Fruit fly (Drosophila melanogaster) whole organism, embryonic: ENCODE data around the gene SLC5A11.
A peak's percentile ranks its signal among the peaks of the same experiment; 100 is the strongest.

ENCODE experiments used
- Aef1 ChIP-seq: fragments of 200-800 bp; sonication (Bioruptor generic); IDR thresholded peaks from 3 replicates; pipeline ENCODE4 v1.3.6; 2022; ENCODE audit warnings: missing biosample characterization, missing genetic modification characterization
- Atf3 ChIP-seq: fragments of 200-800 bp; sonication (Bioruptor generic); optimal IDR thresholded peaks from 3 replicates; lab custom pipeline; 2016; ENCODE audit warnings: missing biosample characterization, missing genetic modification characterization
- B-H2 ChIP-seq: fragments of 200-800 bp; sonication (Bioruptor generic); optimal IDR thresholded peaks from 2 replicates; lab custom pipeline; 2018; ENCODE audit warnings: missing biosample characterization, mild to moderate bottlenecking, missing genetic modification characterization
- Bdp1 ChIP-seq: fragments of 200-800 bp; sonication (Bioruptor generic); optimal IDR thresholded peaks from 3 replicates; lab custom pipeline; 2016; ENCODE audit warnings: missing biosample characterization, missing genetic modification characterization
- CG10267 ChIP-seq: fragments of 200-800 bp; sonication (Bioruptor generic); optimal IDR thresholded peaks from 2 replicates; lab custom pipeline; 2018; ENCODE audit warnings: missing biosample characterization, mild to moderate bottlenecking, missing genetic modification characterization, moderate library complexity
- CG10959 ChIP-seq: fragments of 200-800 bp; sonication (Bioruptor generic); IDR thresholded peaks from 2 replicates; pipeline ENCODE4 v1.3.6; 2022; ENCODE audit warnings: missing biosample characterization, missing genetic modification characterization
- CG11504 ChIP-seq: fragments of 200-800 bp; sonication (Bioruptor generic); optimal IDR thresholded peaks from 3 replicates; lab custom pipeline; 2019; ENCODE audit warnings: missing biosample characterization, mild to moderate bottlenecking, missing genetic modification characterization, moderate library complexity
- CG13296 ChIP-seq: fragments of 200-800 bp; sonication (Bioruptor generic); optimal IDR thresholded peaks from 3 replicates; lab custom pipeline; 2018; ENCODE audit warnings: missing biosample characterization, mild to moderate bottlenecking, missing genetic modification characterization
- CG14667 ChIP-seq: fragments of 200-800 bp; sonication (Bioruptor generic); IDR thresholded peaks from 2 replicates; pipeline ENCODE4 v1.3.6; 2022; ENCODE audit warnings: missing biosample characterization, missing genetic modification characterization
- CG15011 ChIP-seq: fragments of 200-800 bp; sonication (Bioruptor generic); optimal IDR thresholded peaks from 3 replicates; lab custom pipeline; 2018; ENCODE audit warnings: missing biosample characterization, mild to moderate bottlenecking, missing genetic modification characterization
- CG17829 ChIP-seq: fragments of 200-800 bp; optimal IDR thresholded peaks from 2 replicates; lab custom pipeline; 2019; ENCODE audit warnings: missing biosample characterization, mild to moderate bottlenecking, missing genetic modification characterization, moderate library complexity
- CG1792 ChIP-seq: fragments of 200-800 bp; sonication (Bioruptor generic); optimal IDR thresholded peaks from 2 replicates; lab custom pipeline; 2016; ENCODE audit warnings: missing biosample characterization, missing genetic modification characterization
- CG2875 ChIP-seq: fragments of 200-800 bp; sonication (Bioruptor generic); optimal IDR thresholded peaks from 2 replicates; lab custom pipeline; 2017; ENCODE audit warnings: missing biosample characterization, mild to moderate bottlenecking, missing genetic modification characterization, missing genetic modification reagents
- CG2889 ChIP-seq: fragments of 200-800 bp; sonication (Bioruptor generic); IDR thresholded peaks from 3 replicates; pipeline ENCODE4 v1.3.6; 2022; ENCODE audit warnings: missing biosample characterization, missing genetic modification characterization
- CG30020 ChIP-seq: fragments of 200-800 bp; optimal IDR thresholded peaks from 2 replicates; lab custom pipeline; 2019; ENCODE audit warnings: missing biosample characterization, mild to moderate bottlenecking, missing genetic modification characterization, moderate library complexity
- CG43689 ChIP-seq: fragments of 200-800 bp; sonication (Bioruptor generic); IDR thresholded peaks from 2 replicates; pipeline ENCODE4 v1.3.6; 2022; ENCODE audit warnings: missing biosample characterization, missing genetic modification characterization
- CG5953 ChIP-seq: fragments of 200-800 bp; sonication (Bioruptor generic); IDR thresholded peaks from 2 replicates; pipeline ENCODE4 v1.3.6; 2022; ENCODE audit warnings: missing biosample characterization, missing genetic modification characterization
- CG6791 ChIP-seq: fragments of 200-800 bp; sonication (Bioruptor generic); IDR thresholded peaks from 3 replicates; pipeline ENCODE4 v1.3.6; 2022; ENCODE audit warnings: missing biosample characterization, missing genetic modification characterization; ENCODE audit not compliant: partially characterized antibody
- CG8290 ChIP-seq, 3 experiments: fragments of 200-800 bp; sonication (Bioruptor generic); optimal IDR thresholded peaks; 2 replicates each; lab custom pipeline; 2016 to 2019; ENCODE audit warnings: missing biosample characterization in 3 of 3, missing genetic modification characterization in 3 of 3, mild to moderate bottlenecking in 2 of 3, moderate library complexity in 1 of 3
- CG9932 ChIP-seq: fragments of 200-800 bp; sonication (Bioruptor generic); IDR thresholded peaks from 2 replicates; pipeline ENCODE4 v1.3.6; 2022; ENCODE audit warnings: missing biosample characterization, missing genetic modification characterization
- Dfd ChIP-seq, 2 experiments: fragments of >200 bp; optimal IDR thresholded peaks; 2 replicates each; lab custom pipeline; 2017; ENCODE audit warnings: missing biosample characterization in 2 of 2, missing genetic modification characterization in 2 of 2
- Dip3 ChIP-seq: fragments of 200-800 bp; sonication (Bioruptor generic); optimal IDR thresholded peaks from 3 replicates; lab custom pipeline; 2016; ENCODE audit warnings: missing biosample characterization, missing genetic modification characterization
- Ets65A ChIP-seq: fragments of 200-800 bp; sonication (Bioruptor generic); peaks from one replicate; lab custom pipeline; 2016; ENCODE audit warnings: missing biosample characterization, missing genetic modification characterization
- Gsc ChIP-seq: fragments of 200-800 bp; sonication (Bioruptor generic); IDR thresholded peaks from 2 replicates; pipeline ENCODE4 v1.3.6; 2022; ENCODE audit warnings: missing biosample characterization, missing genetic modification characterization
- Lpt ChIP-seq: fragments of >200 bp; optimal IDR thresholded peaks from 2 replicates; lab custom pipeline; 2018; ENCODE audit warnings: missing biosample characterization, missing genetic modification characterization
- Max ChIP-seq: fragments of 200-800 bp; sonication (Bioruptor generic); optimal IDR thresholded peaks from 2 replicates; lab custom pipeline; 2016; ENCODE audit warnings: missing biosample characterization, mild to moderate bottlenecking, missing genetic modification characterization
- Mes4 ChIP-seq: fragments of 200-800 bp; sonication (Bioruptor generic); optimal IDR thresholded peaks from 2 replicates; lab custom pipeline; 2016; ENCODE audit warnings: missing biosample characterization, missing genetic modification characterization
- Myb ChIP-seq: fragments of 200-800 bp; sonication (Bioruptor generic); optimal IDR thresholded peaks from 2 replicates; lab custom pipeline; 2016; ENCODE audit warnings: missing biosample characterization, missing genetic modification characterization
- NC2α ChIP-seq: fragments of 200-800 bp; sonication (Bioruptor generic); optimal IDR thresholded peaks from 2 replicates; lab custom pipeline; 2016; ENCODE audit warnings: missing biosample characterization, missing genetic modification characterization
- Ravus ChIP-seq: fragments of 200-800 bp; sonication (Bioruptor generic); IDR thresholded peaks from 2 replicates; pipeline ENCODE4 v1.3.6; 2022; ENCODE audit warnings: missing biosample characterization, missing genetic modification characterization
- Sox100B ChIP-seq: fragments of 200-800 bp; sonication (Bioruptor generic); optimal IDR thresholded peaks from 3 replicates; lab custom pipeline; 2018; ENCODE audit warnings: missing biosample characterization, mild to moderate bottlenecking, missing genetic modification characterization
- Sox102F ChIP-seq: fragments of 200-800 bp; sonication (Bioruptor generic); optimal IDR thresholded peaks from 2 replicates; lab custom pipeline; 2018; ENCODE audit warnings: missing biosample characterization, mild to moderate bottlenecking, missing genetic modification characterization, moderate library complexity
- bcd ChIP-seq: fragments of 200-800 bp; sonication (Bioruptor generic); optimal IDR thresholded peaks from 2 replicates; lab custom pipeline; 2017; ENCODE audit warnings: missing biosample characterization, mild to moderate bottlenecking, missing genetic modification characterization
- cato ChIP-seq: fragments of 200-800 bp; sonication (Bioruptor generic); optimal IDR thresholded peaks from 2 replicates; lab custom pipeline; 2016; ENCODE audit warnings: missing biosample characterization, missing genetic modification characterization, borderline replicate concordance
- dimm ChIP-seq: fragments of 200-800 bp; sonication (Bioruptor generic); IDR thresholded peaks from 2 replicates; pipeline ENCODE4 v1.3.6; 2022; ENCODE audit warnings: missing biosample characterization, missing genetic modification characterization
- dmrt99B ChIP-seq: fragments of 200-800 bp; sonication (Bioruptor generic); optimal IDR thresholded peaks from 2 replicates; lab custom pipeline; 2018; ENCODE audit warnings: missing biosample characterization, mild to moderate bottlenecking, missing genetic modification characterization, moderate library complexity
- her ChIP-seq: fragments of 200-800 bp; sonication (Bioruptor generic); optimal IDR thresholded peaks from 2 replicates; lab custom pipeline; 2016; ENCODE audit warnings: missing biosample characterization, missing genetic modification characterization
- hth ChIP-seq: fragments of >200 bp; optimal IDR thresholded peaks from 2 replicates; lab custom pipeline; 2017; ENCODE audit warnings: inconsistent platforms
- kni ChIP-seq: fragments of 200-800 bp; sonication (Bioruptor generic); optimal IDR thresholded peaks from 3 replicates; lab custom pipeline; 2017; ENCODE audit warnings: mild to moderate bottlenecking, missing biosample characterization, missing genetic modification reagents, missing genetic modification characterization
- maf-S ChIP-seq: fragments of 200-800 bp; sonication (Bioruptor generic); optimal IDR thresholded peaks from 2 replicates; lab custom pipeline; 2016; ENCODE audit warnings: missing biosample characterization, missing genetic modification characterization
- nmo ChIP-seq: fragments of 200-800 bp; sonication (Bioruptor generic); optimal IDR thresholded peaks from 2 replicates; lab custom pipeline; 2018; ENCODE audit warnings: missing biosample characterization, mild to moderate bottlenecking, missing genetic modification characterization, moderate library complexity
- p53 ChIP-seq: fragments of 200-800 bp; sonication (Bioruptor generic); optimal IDR thresholded peaks from 2 replicates; lab custom pipeline; 2016; ENCODE audit warnings: missing biosample characterization, missing genetic modification characterization
- pan ChIP-seq, 4 experiments: fragments of >200 bp in 3 of 4; fragments of 200-800 bp in 1 of 4; sonication (Bioruptor generic) in 1 of 4; optimal IDR thresholded peaks in 3 of 4; IDR thresholded peaks in 1 of 4; 2 replicates each; pipeline versions ENCODE4 v1.3.6 to Lab custom; 2017 to 2022; ENCODE audit warnings: missing biosample characterization in 2 of 4, missing genetic modification characterization in 2 of 4, mixed read lengths in 1 of 4
- prd ChIP-seq, 3 experiments: fragments of >200 bp in 2 of 3; fragments of 200-800 bp in 1 of 3; sonication (Bioruptor generic) in 1 of 3; optimal IDR thresholded peaks in 2 of 3; IDR thresholded peaks in 1 of 3; 2 replicates in 2 of 3; 3 replicates in 1 of 3; pipeline versions ENCODE4 v1.3.6 to Lab custom; 2017 to 2022; ENCODE audit warnings: missing biosample characterization in 1 of 3, missing genetic modification characterization in 1 of 3
- rib ChIP-seq: fragments of 200-800 bp; sonication (Bioruptor generic); IDR thresholded peaks from 2 replicates; pipeline ENCODE4 v1.3.6; 2022; ENCODE audit warnings: missing biosample characterization, missing genetic modification characterization
- sima ChIP-seq: fragments of 200-800 bp; sonication (Bioruptor generic); optimal IDR thresholded peaks from 2 replicates; lab custom pipeline; 2016; ENCODE audit warnings: missing biosample characterization, missing genetic modification characterization
- slou ChIP-seq: fragments of 200-800 bp; sonication (Bioruptor generic); optimal IDR thresholded peaks from 3 replicates; lab custom pipeline; 2016; ENCODE audit warnings: missing biosample characterization, missing genetic modification characterization
- sna ChIP-seq: fragments of 200-800 bp; sonication (Bioruptor generic); IDR thresholded peaks from 2 replicates; pipeline ENCODE4 v1.3.6; 2022; ENCODE audit warnings: missing biosample characterization, missing genetic modification characterization; ENCODE audit not compliant: partially characterized antibody
- unc-4 ChIP-seq: fragments of 200-800 bp; sonication (Bioruptor generic); IDR thresholded peaks from 2 replicates; pipeline ENCODE4 v1.3.6; 2022; ENCODE audit warnings: missing biosample characterization, missing genetic modification characterization; ENCODE audit not compliant: partially characterized antibody

SLC5A11 gene

DNA sequence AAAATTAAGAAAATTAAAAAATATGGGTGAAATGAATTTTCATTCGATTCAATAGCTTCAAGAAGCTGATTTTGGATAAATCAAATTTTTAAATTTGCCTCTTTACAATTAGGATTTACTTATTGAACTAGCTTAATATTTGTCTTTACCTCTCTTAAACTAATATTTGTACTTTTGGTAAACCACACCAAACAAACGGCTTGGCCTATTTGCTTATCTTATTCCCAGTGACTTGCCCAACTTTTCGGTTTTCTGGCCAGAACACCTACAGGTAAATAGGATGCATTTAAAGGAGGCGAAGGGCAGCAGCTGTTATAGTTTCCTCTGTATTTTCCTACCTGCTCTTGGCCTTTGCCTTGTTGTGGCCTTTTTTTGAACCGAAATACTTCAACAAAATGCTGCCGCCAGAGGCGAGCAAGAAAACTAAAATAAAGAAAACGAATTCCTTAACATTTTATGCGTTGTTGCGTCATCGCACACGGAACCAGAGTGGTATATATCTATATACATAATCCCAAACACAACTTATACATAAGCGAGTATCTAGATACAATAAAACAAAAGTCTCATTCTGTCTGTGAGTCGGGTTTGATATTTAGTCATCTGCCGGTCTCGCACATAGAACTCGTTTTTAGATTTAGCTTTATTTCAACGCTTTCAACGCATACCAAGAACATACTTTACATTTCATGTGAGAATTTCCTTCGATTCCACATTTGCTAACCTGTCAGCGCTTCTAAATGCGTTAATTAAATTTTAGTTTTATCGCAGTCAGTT lies 38.9 kb downstream of the SLC5A11 start (continued):
- no peak for TF ChIP-seq prd (optimal IDR thresholded peaks at IDR 0.05; lab: Kevin White, UChicago)
- no peak for TF ChIP-seq prd (GFP tag; IDR thresholded peaks at IDR 0.05; lab: Robert Waterston, UW)
- no peak for TF ChIP-seq CG17829 (tag; lab: Kevin White, UChicago)
- TF ChIP-seq CG30020 (tag; lab: Kevin White, UChicago) = no peak
- no peak for TF ChIP-seq CG2889 (GFP tag; lab: Robert Waterston, UW)
- no peak for TF ChIP-seq p53 (GFP tag; lab: Kevin White, UChicago)
- TF ChIP-seq Ets65A (GFP tag; lab: Kevin White, UChicago) = no peak
- no peak for TF ChIP-seq B-H2 (GFP tag; lab: Kevin White, UChicago)
- TF ChIP-seq kni (GFP tag; lab: Kevin White, UChicago) = peak; percentile 28
- no peak for TF ChIP-seq Gsc (GFP tag; lab: Robert Waterston, UW)
- TF ChIP-seq CG1792 (GFP tag; lab: Kevin White, UChicago) = no peak
- TF ChIP-seq Sox102F (GFP tag; lab: Kevin White, UChicago) = no peak
- TF ChIP-seq Mes4 (GFP tag; lab: Kevin White, UChicago) = no peak
- no peak for TF ChIP-seq Sox100B
- TF ChIP-seq maf-S (GFP tag; lab: Kevin White, UChicago) = no peak
- TF ChIP-seq sna (GFP tag; lab: Robert Waterston, UW) = no peak
- no peak; the same call in 1 of the 2 replicates for TF ChIP-seq rib
- peak; percentile 35 for TF ChIP-seq CG10267 (tag; lab: Kevin White, UChicago)
- TF ChIP-seq dmrt99B (tag; lab: Kevin White, UChicago) = no peak
- TF ChIP-seq cato (GFP tag; lab: Kevin White, UChicago) = no peak
- TF ChIP-seq Lpt = no peak
- no peak for TF ChIP-seq CG5953 (GFP tag; lab: Robert Waterston, UW)
- no peak for TF ChIP-seq Ravus (GFP tag; lab: Robert Waterston, UW)
- TF ChIP-seq CG8290 (GFP tag; optimal IDR thresholded peaks at IDR 0.05; lab: Kevin White, UChicago) = no peak
- peak in 1 of 2 experiments; percentile 27 for TF ChIP-seq CG8290 (tag; optimal IDR thresholded peaks at IDR 0.05; lab: Kevin White, UChicago)
- TF ChIP-seq CG10959 = no peak
- no peak for TF ChIP-seq Bdp1 (GFP tag; lab: Kevin White, UChicago)
- TF ChIP-seq Myb = no peak
- TF ChIP-seq hth = no peak
- no peak for TF ChIP-seq Max (GFP tag; lab: Kevin White, UChicago)
- TF ChIP-seq her (GFP tag; lab: Kevin White, UChicago) = no peak
- no peak for TF ChIP-seq NC2α
- TF ChIP-seq CG2875 (GFP tag; lab: Kevin White, UChicago) = no peak
- peak; percentile 10 for TF ChIP-seq CG15011
- TF ChIP-seq Atf3 (GFP tag; lab: Kevin White, UChicago) = no peak
- no peak for TF ChIP-seq CG43689 (GFP tag; lab: Robert Waterston, UW)
- TF ChIP-seq unc-4 (GFP tag; lab: Robert Waterston, UW) = no peak
- TF ChIP-seq Dfd (GFP tag; optimal IDR thresholded peaks at IDR 0.05; lab: Kevin White, UChicago) = no peak
- no peak for TF ChIP-seq nmo (GFP tag; lab: Kevin White, UChicago)
- TF ChIP-seq CG6791 (GFP tag; lab: Robert Waterston, UW) = no peak
- no peak for TF ChIP-seq pan (optimal IDR thresholded peaks at IDR 0.05; lab: Kevin White, UChicago)
- no peak for TF ChIP-seq pan (GFP tag; optimal IDR thresholded peaks at IDR 0.05 in 1 of 2, IDR thresholded peaks at IDR 0.05 in 1 of 2)
- no peak for TF ChIP-seq slou (GFP tag; lab: Kevin White, UChicago)
- no peak for TF ChIP-seq CG14667 (GFP tag; lab: Robert Waterston, UW)
- no peak for TF ChIP-seq Dip3
- no peak for TF ChIP-seq CG13296 (GFP tag; lab: Kevin White, UChicago)
- no peak for TF ChIP-seq bcd (GFP tag; lab: Kevin White, UChicago)
- no peak for TF ChIP-seq Aef1 (GFP tag; lab: Robert Waterston, UW)
- no peak for TF ChIP-seq sima (GFP tag; lab: Kevin White, UChicago)
- TF ChIP-seq dimm (GFP tag; lab: Robert Waterston, UW) = no peak
- no peak for TF ChIP-seq CG11504 (tag; lab: Kevin White, UChicago)
- no peak for TF ChIP-seq CG9932 (GFP tag; lab: Robert Waterston, UW)
